Fruit fly (Drosophila melanogaster): ENCODE measurements around the gene gskt.

gskt gene

DNA sequence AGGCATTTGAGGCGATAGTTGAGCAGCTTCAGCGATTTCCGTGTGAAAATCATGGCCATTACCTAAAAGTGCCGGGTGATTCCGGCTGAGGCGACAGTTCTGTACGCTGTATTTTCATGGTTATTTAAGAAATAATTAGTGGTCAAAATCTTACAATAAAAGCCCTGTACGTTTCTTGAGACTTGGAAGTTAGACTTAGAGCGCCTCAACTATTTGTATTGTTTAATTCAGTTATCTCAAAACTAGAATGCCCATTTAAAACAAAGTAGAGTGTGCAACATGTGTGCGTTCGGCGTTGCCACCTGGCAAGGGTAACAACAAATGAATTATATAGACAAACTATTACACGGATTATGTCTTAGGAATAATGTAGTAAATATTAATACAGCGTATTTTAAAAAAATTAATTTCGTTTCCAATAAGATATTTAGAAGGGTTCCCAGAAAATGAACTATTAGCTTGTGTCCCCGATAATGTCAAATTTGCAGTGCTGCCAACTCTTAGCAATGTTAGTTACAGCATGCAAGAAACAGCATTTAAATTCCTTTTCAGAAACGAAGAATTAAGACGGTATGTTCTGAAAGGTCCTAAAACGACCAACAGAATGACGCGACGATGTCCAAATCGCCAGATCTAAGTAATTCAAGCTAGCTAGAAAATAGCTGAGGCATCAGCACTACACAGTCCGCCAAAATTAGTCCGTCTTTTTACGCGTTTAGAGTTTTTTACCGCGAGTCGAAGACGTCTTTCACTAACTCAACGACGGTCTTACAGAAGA lies 32.5 kb downstream of the gskt start, which contains the start of gene Gprk2 (continued):
- TF ChIP-seq sr (GFP tag; IDR thresholded peaks at IDR 0.05) = peak; percentile 100
- peak; percentile 100 for TF ChIP-seq CG3726 (GFP tag; IDR thresholded peaks at IDR 0.05)
- TF ChIP-seq CrebB (tag; optimal IDR thresholded peaks at IDR 0.05) = peak; percentile 100
- peak; percentile 100 for TF ChIP-seq CG18262 (tag; optimal IDR thresholded peaks at IDR 0.05)
- TF ChIP-seq Sin3A (optimal IDR thresholded peaks at IDR 0.05) = peak; percentile 89
- peak; percentile 100 for TF ChIP-seq CG6813 (GFP tag; optimal IDR thresholded peaks at IDR 0.05)
- peak; percentile 100 for TF ChIP-seq CG2875 (GFP tag; optimal IDR thresholded peaks at IDR 0.05)
- TF ChIP-seq CG10321 (GFP tag; IDR thresholded peaks at IDR 0.05) = peak; percentile 93
- peak; percentile 99 for TF ChIP-seq emc (GFP tag; optimal IDR thresholded peaks at IDR 0.05)
- peak; percentile 100 for TF ChIP-seq ken (GFP tag; IDR thresholded peaks at IDR 0.05)
- peak; percentile 100 for TF ChIP-seq HHEX (GFP tag; optimal IDR thresholded peaks at IDR 0.05)
- no peak; the same call in 2 of the 3 replicates for TF ChIP-seq knrl (GFP tag; IDR thresholded peaks at IDR 0.05; ENCODE audit: partially characterized antibody)
- TF ChIP-seq Doc3 (GFP tag; IDR thresholded peaks at IDR 0.05; ENCODE audit: partially characterized antibody) = no peak
- peak; percentile 99 for TF ChIP-seq Blimp-1 (GFP tag; optimal IDR thresholded peaks at IDR 0.05)
- peak; percentile 99 for TF ChIP-seq CG15601 (tag; optimal IDR thresholded peaks at IDR 0.05)
- peak; percentile 99 for TF ChIP-seq CG4404 (GFP tag; IDR thresholded peaks at IDR 0.05)
- peak; percentile 100 for TF ChIP-seq maf-S (GFP tag; optimal IDR thresholded peaks at IDR 0.05)
- peak; percentile 100 for TF ChIP-seq CG30403 (GFP tag; optimal IDR thresholded peaks at IDR 0.05)
- peak; percentile 100 for TF ChIP-seq wor (GFP tag; IDR thresholded peaks at IDR 0.05)
- TF ChIP-seq ab (GFP tag; optimal IDR thresholded peaks at IDR 0.05) = peak; percentile 99
- peak; percentile 100 for TF ChIP-seq NC2α (GFP tag; optimal IDR thresholded peaks at IDR 0.05)
- peak; percentile 100 for TF ChIP-seq oc (tag; optimal IDR thresholded peaks at IDR 0.05)
- peak; percentile 100 for TF ChIP-seq Mad (GFP tag; optimal IDR thresholded peaks at IDR 0.05)
- peak; percentile 58 for TF ChIP-seq Dref (GFP tag; IDR thresholded peaks at IDR 0.05)
- peak; percentile 100 for TF ChIP-seq sob (GFP tag; IDR thresholded peaks at IDR 0.05)
- peak; percentile 100 for TF ChIP-seq CG12744 (GFP tag; optimal IDR thresholded peaks at IDR 0.05)
- TF ChIP-seq salm (tag; optimal IDR thresholded peaks at IDR 0.05) = peak; percentile 100
- peak; percentile 97 for TF ChIP-seq Myb (GFP tag; optimal IDR thresholded peaks at IDR 0.05)
- TF ChIP-seq al (GFP tag; IDR thresholded peaks at IDR 0.05) = peak; percentile 100
- TF ChIP-seq nau (GFP tag; optimal IDR thresholded peaks at IDR 0.05) = peak; percentile 100
- TF ChIP-seq CG7556 (GFP tag; optimal IDR thresholded peaks at IDR 0.05) = peak; percentile 100
- TF ChIP-seq Atf6 (GFP tag; IDR thresholded peaks at IDR 0.05) = peak; percentile 100
- TF ChIP-seq gsb-n (tag; optimal IDR thresholded peaks at IDR 0.05) = peak; percentile 100
- peak; percentile 98 for TF ChIP-seq ac (GFP tag; optimal IDR thresholded peaks at IDR 0.05)
- TF ChIP-seq tio (GFP tag; optimal IDR thresholded peaks at IDR 0.05) = peak; percentile 99
- TF ChIP-seq Sry-δ (GFP tag; optimal IDR thresholded peaks at IDR 0.05) = peak; percentile 86
- TF ChIP-seq CHES-1-like (GFP tag; optimal IDR thresholded peaks at IDR 0.05) = peak; percentile 100
- peak; percentile 96 for TF ChIP-seq exex (tag; optimal IDR thresholded peaks at IDR 0.05)
- no peak for TF ChIP-seq chinmo (GFP tag; IDR thresholded peaks at IDR 0.05; ENCODE audit: partially characterized antibody)
- peak; percentile 100 for TF ChIP-seq CG1647 (GFP tag; optimal IDR thresholded peaks at IDR 0.05)
- peak; percentile 99 for TF ChIP-seq nerfin-1 (tag; optimal IDR thresholded peaks at IDR 0.05)
- peak; percentile 100 for TF ChIP-seq CG8924 (tag; optimal IDR thresholded peaks at IDR 0.05)
- TF ChIP-seq org-1 (GFP tag; optimal IDR thresholded peaks at IDR 0.05) = peak; percentile 100
- no peak for TF ChIP-seq nerfin-2 (GFP tag; IDR thresholded peaks at IDR 0.05; ENCODE audit: partially characterized antibody)
- TF ChIP-seq CG14710 (tag; optimal IDR thresholded peaks at IDR 0.05) = peak; percentile 98
- peak; percentile 99 for TF ChIP-seq da (GFP tag; optimal IDR thresholded peaks at IDR 0.05)
- TF ChIP-seq nom (GFP tag; optimal IDR thresholded peaks at IDR 0.05) = peak; percentile 99
- peak; percentile 100 for TF ChIP-seq Mrtf (GFP tag; IDR thresholded peaks at IDR 0.05)
- peak; percentile 100 for TF ChIP-seq CG16863 (GFP tag; optimal IDR thresholded peaks at IDR 0.05)
